Worm (Caenorhabditis elegans) whole organism, young adult: ENCODE data around the gene C24H10.3.

Experiments used
- B0019.2 ChIP-seq: fragments of 200-800 bp; sonication (Bioruptor generic); conservative IDR thresholded peaks from 2 replicates; pipeline ENCODE4 v1.3.6; 2022; ENCODE audit warnings: missing genetic modification reagents, missing genetic modification characterization, missing compliant biosample characterization
- B0261.1 ChIP-seq: sonication (generic microtip); optimal IDR thresholded peaks from 2 replicates; lab custom pipeline; 2016; ENCODE audit warnings: mild to moderate bottlenecking, missing genetic modification characterization, moderate library complexity, missing compliant biosample characterization
- B0336.3 ChIP-seq: fragments of 200-800 bp; sonication (Bioruptor generic); IDR thresholded peaks from 2 replicates; pipeline ENCODE4 v1.3.6; 2022; ENCODE audit warnings: missing genetic modification characterization, missing compliant biosample characterization
- D2030.7 ChIP-seq: fragments of 200-800 bp; sonication (Bioruptor generic); IDR thresholded peaks from 2 replicates; pipeline ENCODE4 v1.3.6; 2022; ENCODE audit warnings: missing genetic modification reagents, missing genetic modification characterization, missing compliant biosample characterization
- F33H1.4 ChIP-seq: fragments of 200-800 bp; sonication (Bioruptor generic); IDR thresholded peaks from 2 replicates; pipeline ENCODE4 v1.3.6; 2022; ENCODE audit warnings: missing genetic modification reagents, missing genetic modification characterization, missing compliant biosample characterization
- F49E8.2 ChIP-seq: sonication (generic microtip); optimal IDR thresholded peaks from 3 replicates; lab custom pipeline; 2017; ENCODE audit warnings: missing genetic modification characterization, mild to moderate bottlenecking, missing compliant biosample characterization, antibody characterized with exemption, moderate library complexity; ENCODE audit not compliant: insufficient read depth
- F52B5.7 ChIP-seq: sonication (generic microtip); optimal IDR thresholded peaks from 2 replicates; lab custom pipeline; 2016; ENCODE audit warnings: mild to moderate bottlenecking, missing genetic modification characterization, missing compliant biosample characterization
- F57C9.4 ChIP-seq: sonication (generic microtip); optimal IDR thresholded peaks from 2 replicates; lab custom pipeline; 2017; ENCODE audit warnings: mild to moderate bottlenecking, missing genetic modification characterization, missing compliant biosample characterization
- K11D2.4 ChIP-seq: fragments of 200-800 bp; sonication (Bioruptor generic); IDR thresholded peaks from 2 replicates; pipeline ENCODE4 v1.3.6; 2022; ENCODE audit warnings: missing genetic modification reagents, missing genetic modification characterization, missing compliant biosample characterization
- K12H6.12 ChIP-seq: fragments of 200-800 bp; sonication (Bioruptor generic); optimal IDR thresholded peaks from 2 replicates; lab custom pipeline; 2018; ENCODE audit warnings: mild to moderate bottlenecking, missing genetic modification characterization, missing compliant biosample characterization
- T07F8.4 ChIP-seq: sonication (generic microtip); optimal IDR thresholded peaks from 2 replicates; lab custom pipeline; 2016; ENCODE audit warnings: mild to moderate bottlenecking, missing genetic modification characterization, moderate library complexity, missing compliant biosample characterization
- T26A5.8 ChIP-seq: sonication (generic microtip); optimal IDR thresholded peaks from 2 replicates; lab custom pipeline; 2016; ENCODE audit warnings: missing genetic modification characterization, missing compliant biosample characterization
- Y53G8AR.9 ChIP-seq: fragments of 200-800 bp; sonication (Bioruptor generic); conservative IDR thresholded peaks from 2 replicates; pipeline ENCODE4 v1.3.6; 2022; ENCODE audit warnings: missing genetic modification reagents, missing genetic modification characterization, missing compliant biosample characterization
- Y79H2A.3 ChIP-seq: fragments of 200-800 bp; sonication (Bioruptor generic); conservative IDR thresholded peaks from 2 replicates; pipeline ENCODE4 v1.3.6; 2022; ENCODE audit warnings: missing genetic modification reagents, missing genetic modification characterization, missing compliant biosample characterization
- Y95B8A.8 ChIP-seq: fragments of 200-800 bp; sonication (Bioruptor generic); IDR thresholded peaks from 2 replicates; pipeline ENCODE4 v1.3.6; 2022; ENCODE audit warnings: missing genetic modification reagents, missing genetic modification characterization, missing compliant biosample characterization
- ZK185.1 ChIP-seq: sonication (generic microtip); optimal IDR thresholded peaks from 2 replicates; lab custom pipeline; 2016; ENCODE audit warnings: mild to moderate bottlenecking, missing genetic modification characterization, missing compliant biosample characterization; ENCODE audit not compliant: poor library complexity, severe bottlenecking
- akir-1 ChIP-seq: fragments of 200-800 bp; sonication (Bioruptor generic); optimal IDR thresholded peaks from 2 replicates; lab custom pipeline; 2018; ENCODE audit warnings: mild to moderate bottlenecking, missing genetic modification characterization, moderate library complexity, missing compliant biosample characterization
- attf-3 ChIP-seq: fragments of 200-800 bp; sonication (Bioruptor generic); conservative IDR thresholded peaks from 2 replicates; pipeline ENCODE4 v1.3.6; 2022; ENCODE audit warnings: missing genetic modification reagents, missing genetic modification characterization, missing compliant biosample characterization
- attf-5 ChIP-seq: fragments of 200-800 bp; sonication (Bioruptor generic); optimal IDR thresholded peaks from 2 replicates; lab custom pipeline; 2018; ENCODE audit warnings: mild to moderate bottlenecking, missing genetic modification characterization, missing compliant biosample characterization
- ceh-58 ChIP-seq: fragments of 200-800 bp; sonication (Bioruptor generic); IDR thresholded peaks from 2 replicates; pipeline ENCODE4 v1.3.6; 2022; ENCODE audit warnings: missing genetic modification characterization, missing compliant biosample characterization
- dox-1 ChIP-seq: fragments of 200-800 bp; sonication (Bioruptor generic); IDR thresholded peaks from 2 replicates; pipeline ENCODE4 v1.3.6; 2022; ENCODE audit warnings: missing genetic modification reagents, missing genetic modification characterization, missing compliant biosample characterization
- dpff-1 ChIP-seq: sonication (generic microtip); optimal IDR thresholded peaks from 2 replicates; lab custom pipeline; 2017; ENCODE audit warnings: mild to moderate bottlenecking, missing genetic modification characterization, missing compliant biosample characterization
- dpl-1 ChIP-seq: fragments of 150-350 bp; optimal IDR thresholded peaks from 2 replicates; lab custom pipeline; 2014; ENCODE audit warnings: missing biosample characterization, missing genetic modification reagents, missing genetic modification characterization
- efl-1 ChIP-seq: fragments of 150-350 bp; optimal IDR thresholded peaks from 2 replicates; lab custom pipeline; 2014; ENCODE audit warnings: missing biosample characterization, missing genetic modification reagents, missing genetic modification characterization
- egl-18 ChIP-seq: fragments of 200-800 bp; sonication (Bioruptor generic); IDR thresholded peaks from 2 replicates; pipeline ENCODE4 v1.3.6; 2022; ENCODE audit warnings: missing genetic modification reagents, missing genetic modification characterization, missing compliant biosample characterization
- him-1 ChIP-seq: sonication (generic microtip); optimal IDR thresholded peaks from 2 replicates; lab custom pipeline; 2016; ENCODE audit warnings: missing genotype, missing genetic modification reagents, missing genetic modification characterization, missing compliant biosample characterization
- hlh-12 ChIP-seq: sonication (generic microtip); optimal IDR thresholded peaks from 2 replicates; lab custom pipeline; 2016; ENCODE audit warnings: missing genetic modification characterization, missing compliant biosample characterization
- hsf-1 ChIP-seq: fragments of 200-800 bp; sonication (Bioruptor generic); IDR thresholded peaks from 2 replicates; pipeline ENCODE4 v1.3.6; 2022; ENCODE audit warnings: missing genetic modification reagents, missing genetic modification characterization, missing compliant biosample characterization
- lin-26 ChIP-seq: fragments of 200-800 bp; sonication (Bioruptor generic); IDR thresholded peaks from 2 replicates; pipeline ENCODE4 v1.3.6; 2022; ENCODE audit warnings: missing genetic modification reagents, missing genetic modification characterization, missing compliant biosample characterization
- lin-54 ChIP-seq: fragments of 200-800 bp; sonication (Bioruptor generic); optimal IDR thresholded peaks from 2 replicates; lab custom pipeline; 2018; ENCODE audit warnings: mild to moderate bottlenecking, missing genetic modification characterization, missing compliant biosample characterization
- madf-10 ChIP-seq: sonication (generic microtip); optimal IDR thresholded peaks from 2 replicates; lab custom pipeline; 2016; ENCODE audit warnings: mild to moderate bottlenecking, missing genetic modification characterization, missing compliant biosample characterization
- madf-6 ChIP-seq: fragments of 200-800 bp; sonication (Bioruptor generic); IDR thresholded peaks from 2 replicates; pipeline ENCODE4 v1.3.6; 2022; ENCODE audit warnings: missing genetic modification reagents, missing genetic modification characterization, missing compliant biosample characterization
- madf-8 ChIP-seq: fragments of 200-800 bp; sonication (Bioruptor generic); conservative IDR thresholded peaks from 2 replicates; pipeline ENCODE4 v1.3.6; 2022; ENCODE audit warnings: missing genetic modification reagents, missing genetic modification characterization, missing compliant biosample characterization
- nfya-2 ChIP-seq: fragments of 200-800 bp; sonication (Bioruptor generic); IDR thresholded peaks from 2 replicates; pipeline ENCODE4 v1.3.6; 2022; ENCODE audit warnings: missing genetic modification reagents, missing genetic modification characterization, missing compliant biosample characterization
- nhr-179 ChIP-seq: sonication (generic microtip); optimal IDR thresholded peaks from 2 replicates; lab custom pipeline; 2016; ENCODE audit warnings: mild to moderate bottlenecking, missing genetic modification characterization, missing compliant biosample characterization
- nhr-27 ChIP-seq: fragments of 200-800 bp; sonication (Bioruptor generic); optimal IDR thresholded peaks from 2 replicates; lab custom pipeline; 2018; ENCODE audit warnings: mild to moderate bottlenecking, missing genetic modification characterization, moderate library complexity, missing compliant biosample characterization
- nhr-80 ChIP-seq: sonication (generic microtip); optimal IDR thresholded peaks from 2 replicates; lab custom pipeline; 2016; ENCODE audit warnings: missing genetic modification characterization, missing compliant biosample characterization
- nhr-90 ChIP-seq: sonication (generic microtip); optimal IDR thresholded peaks from 2 replicates; lab custom pipeline; 2016; ENCODE audit warnings: missing genotype, mild to moderate bottlenecking, missing genetic modification characterization, missing compliant biosample characterization
- pbrm-1 ChIP-seq: fragments of 200-800 bp; sonication (Bioruptor generic); IDR thresholded peaks from 2 replicates; pipeline ENCODE4 v1.3.6; 2022; ENCODE audit warnings: missing genetic modification reagents, missing genetic modification characterization, missing compliant biosample characterization
- rec-8 ChIP-seq, 2 experiments: sonication (generic microtip); optimal IDR thresholded peaks; 2 replicates each; lab custom pipeline; 2016; ENCODE audit warnings: mild to moderate bottlenecking in 2 of 2, missing genetic modification characterization in 2 of 2, missing genetic modification reagents in 2 of 2, missing genotype in 2 of 2, missing biosample characterization in 1 of 2, missing compliant biosample characterization in 1 of 2, moderate library complexity in 1 of 2
- repo-1 ChIP-seq: sonication (generic microtip); optimal IDR thresholded peaks from 2 replicates; lab custom pipeline; 2017; ENCODE audit warnings: mild to moderate bottlenecking, missing genetic modification characterization, missing compliant biosample characterization
- sdz-38 ChIP-seq: sonication (generic microtip); optimal IDR thresholded peaks from 2 replicates; lab custom pipeline; 2016; ENCODE audit warnings: missing genotype, missing genetic modification characterization, missing compliant biosample characterization
- snpc-1.3 ChIP-seq: sonication (generic microtip); optimal IDR thresholded peaks from 2 replicates; lab custom pipeline; 2017; ENCODE audit warnings: missing genetic modification characterization, mild to moderate bottlenecking, missing compliant biosample characterization, antibody characterized with exemption, moderate library complexity, missing genotype, missing genetic modification reagents; ENCODE audit not compliant: insufficient read depth
- sptf-2 ChIP-seq: fragments of 200-800 bp; sonication (Bioruptor generic); optimal IDR thresholded peaks from 2 replicates; lab custom pipeline; 2018; ENCODE audit warnings: mild to moderate bottlenecking, missing genetic modification characterization, missing compliant biosample characterization
- tbp1 ChIP-seq: fragments of 200-800 bp; sonication (Bioruptor generic); optimal IDR thresholded peaks from 2 replicates; lab custom pipeline; 2018; ENCODE audit warnings: mild to moderate bottlenecking, missing genetic modification characterization, missing compliant biosample characterization
- zfh-2 ChIP-seq: fragments of 200-800 bp; sonication (Bioruptor generic); conservative IDR thresholded peaks from 2 replicates; pipeline ENCODE4 v1.3.6; 2022; ENCODE audit warnings: missing genetic modification reagents, missing genetic modification characterization, missing compliant biosample characterization
- zim-3 ChIP-seq: sonication (generic microtip); optimal IDR thresholded peaks from 2 replicates; lab custom pipeline; 2017; ENCODE audit warnings: mild to moderate bottlenecking, missing genetic modification characterization, moderate library complexity, missing compliant biosample characterization
- ztf-3 ChIP-seq: fragments of 200-800 bp; sonication (Bioruptor generic); optimal IDR thresholded peaks from 2 replicates; lab custom pipeline; 2018; ENCODE audit warnings: mild to moderate bottlenecking, missing genetic modification characterization, missing compliant biosample characterization

C24H10.3 gene

ce11 chrX:5103422-5103821 is 42.6 kb downstream of the C24H10.3 start (continued):
- no peak for TF ChIP-seq attf-5
- no peak for TF ChIP-seq Y79H2A.3
- TF ChIP-seq lin-26 (GFP tag; lab: Robert Waterston, UW): 0 out of 2 replicates have a peak, but pooled peaks have one; percentile 28
- TF ChIP-seq F49E8.2: no peak
- peak; percentile 34 for TF ChIP-seq nhr-90 (tag; lab: Kevin White, UChicago)
- no peak for TF ChIP-seq hlh-12 (tag; lab: Kevin White, UChicago)

ce11 chrX:5105703-5106102 is 44.8 kb downstream of the C24H10.3 start:
- TF ChIP-seq akir-1 (no peak), ceh-58 (GFP tag; lab: Robert Waterston, UW) (no peak), lin-54 (GFP tag; lab: Kevin White, UChicago) (no peak), zim-3 (tag; lab: Kevin White, UChicago) (no peak), him-1 (tag; lab: Kevin White, UChicago) (no peak), F52B5.7 (no peak), pbrm-1 (0 out of 2 replicates have a peak, but pooled peaks have one; percentile 8), nhr-80 (tag; lab: Kevin White, UChicago) (no peak), rec-8 (tag; optimal IDR thresholded peaks at IDR 0.05; lab: Kevin White, UChicago) (no peak), ztf-3 (GFP tag; lab: Kevin White, UChicago) (no peak), K11D2.4 (no peak), nhr-179 (tag; lab: Kevin White, UChicago) (no peak), K12H6.12 (tag; lab: Kevin White, UChicago) (no peak), Y53G8AR.9 (GFP tag; lab: Robert Waterston, UW) (no peak; the same call in 1 of the 2 replicates), B0336.3 (peak; percentile 0; the same call in 1 of the 2 replicates), ZK185.1 (tag; lab: Kevin White, UChicago) (peak; percentile 62), B0261.1 (tag; lab: Kevin White, UChicago) (no peak), nfya-2 (GFP tag; lab: Robert Waterston, UW) (no peak), F57C9.4 (no peak), sdz-38 (tag; lab: Kevin White, UChicago) (no peak), madf-10 (tag; lab: Kevin White, UChicago) (no peak), attf-3 (no peak), zfh-2 (GFP tag; lab: Robert Waterston, UW) (peak; percentile 43; the same call in 1 of the 2 replicates), snpc-1.3 (tag; lab: Kevin White, UChicago) (no peak), nhr-90 (tag; lab: Kevin White, UChicago) (peak; percentile 73), sptf-2 (GFP tag; lab: Kevin White, UChicago) (no peak), D2030.7 (GFP tag; lab: Robert Waterston, UW) (no peak), F33H1.4 (no peak), Y95B8A.8 (GFP tag; lab: Robert Waterston, UW) (0 out of 2 replicates have a peak, but pooled peaks have one; percentile 10), dpl-1 (GFP tag; lab: Kevin White, UChicago) (no peak), madf-8 (GFP tag; lab: Robert Waterston, UW) (no peak), hsf-1 (no peak), T07F8.4 (no peak), B0019.2 (GFP tag; lab: Robert Waterston, UW) (no peak), efl-1 (no peak), dox-1 (no peak), nhr-27 (tag; lab: Kevin White, UChicago) (no peak), tbp1 (GFP tag; lab: Kevin White, UChicago) (peak; percentile 2), madf-6 (GFP tag; lab: Robert Waterston, UW) (no peak), repo-1 (tag; lab: Kevin White, UChicago) (no peak), T26A5.8 (tag; lab: Kevin White, UChicago) (no peak), dpff-1 (tag; lab: Kevin White, UChicago) (no peak), egl-18 (GFP tag; lab: Robert Waterston, UW) (no peak)
